Worm (Caenorhabditis elegans) whole organism, L2 larva: ENCODE measurements around the gene catp-4.

ENCODE experiments used
- ama-1 ChIP-seq: fragments of 150-350 bp; optimal IDR thresholded peaks from 2 replicates; lab custom pipeline; 2018; ENCODE audit warnings: inconsistent platforms
- elt-1 ChIP-seq: fragments of 150-350 bp; optimal IDR thresholded peaks from 2 replicates; lab custom pipeline; 2014; ENCODE audit warnings: missing biosample characterization, missing genetic modification characterization
- lin-13 ChIP-seq: fragments of 150-350 bp; optimal IDR thresholded peaks from 2 replicates; lab custom pipeline; 2014; ENCODE audit warnings: missing biosample characterization, missing genetic modification reagents, missing genetic modification characterization
- lin-39 ChIP-seq: fragments of 150-350 bp; optimal IDR thresholded peaks from 2 replicates; lab custom pipeline; 2014; ENCODE audit warnings: missing biosample characterization, missing genetic modification reagents, missing genetic modification characterization
- nhr-21 ChIP-seq: fragments of 150-350 bp; optimal IDR thresholded peaks from 2 replicates; lab custom pipeline; 2014; ENCODE audit warnings: missing biosample characterization, missing genetic modification characterization
- nhr-77 ChIP-seq: fragments of 150-350 bp; optimal IDR thresholded peaks from 2 replicates; lab custom pipeline; 2014; ENCODE audit warnings: missing biosample characterization, missing genetic modification characterization
- sma-9 ChIP-seq, 2 experiments: fragments of 150-350 bp in 1 of 2; sonication (generic microtip) in 1 of 2; optimal IDR thresholded peaks; 2 replicates each; lab custom pipeline; 2014 to 2016; ENCODE audit warnings: missing genetic modification characterization in 2 of 2, mild to moderate bottlenecking in 1 of 2, missing biosample characterization in 1 of 2, missing compliant biosample characterization in 1 of 2, missing genetic modification reagents in 1 of 2, moderate library complexity in 1 of 2
- snpc-4 ChIP-seq: fragments of 150-350 bp; optimal IDR thresholded peaks from 2 replicates; lab custom pipeline; 2014; ENCODE audit warnings: missing biosample characterization, missing genetic modification characterization
- ztf-11 ChIP-seq: sonication (generic microtip); optimal IDR thresholded peaks from 2 replicates; lab custom pipeline; 2017; ENCODE audit warnings: missing biosample characterization, missing genetic modification characterization

ce11 chrII:14548691-14549090 lies 44.7 kb upstream of the catp-4 start, which contains the start of gene gcy-29:
- TF ChIP-seq nhr-77 (tag; lab: Kevin White, UChicago) = no peak
- no peak for TF ChIP-seq elt-1 (tag; lab: Kevin White, UChicago)
- no peak for TF ChIP-seq lin-13
- no peak for TF ChIP-seq sma-9 (GFP tag; optimal IDR thresholded peaks at IDR 0.05; lab: Kevin White, UChicago)
- no peak for TF ChIP-seq sma-9 (tag; optimal IDR thresholded peaks at IDR 0.05; lab: Kevin White, UChicago)
- no peak for TF ChIP-seq ztf-11 (tag; lab: Kevin White, UChicago)
- no peak for TF ChIP-seq nhr-21
- TF ChIP-seq lin-39 = no peak
- no peak for TF ChIP-seq ama-1 (lab: Kevin White, UChicago)
- no peak for TF ChIP-seq snpc-4 (tag; lab: Kevin White, UChicago)
